Worm (Caenorhabditis elegans): Measurements from ENCODE around the gene nhr-291.

ce11 chrV:15306745-15307144, 12.0 kb upstream of the nhr-291 start, which contains the start of gene T26H8.4:
- TF ChIP-seq snpc-4 (tag; optimal IDR thresholded peaks at IDR 0.05) (no peak), nhr-237 (tag; optimal IDR thresholded peaks at IDR 0.05) (no peak), lsy-2 (tag; optimal IDR thresholded peaks at IDR 0.05) (no peak), ztf-11 (tag; optimal IDR thresholded peaks at IDR 0.05) (no peak)
